Fruit fly (Drosophila melanogaster): ENCODE data around the gene ninaG.

dm6 chr3R:11457286-11457685 lies 35.8 kb upstream of the ninaG start:
- TF ChIP-seq CG8478 (optimal IDR thresholded peaks at IDR 0.05), result no peak
- TF ChIP-seq CTCF (optimal IDR thresholded peaks at IDR 0.05), result no peak
